Worm (Caenorhabditis elegans) whole organism, midembryonic: Measurements from ENCODE around the gene gly-20.

Experiments used
- flt-1 ChIP-seq: fragments of 200-800 bp; sonication (Bioruptor generic); IDR thresholded peaks from 2 replicates; pipeline ENCODE4 v1.3.6; 2022; ENCODE audit warnings: missing genetic modification characterization, missing compliant biosample characterization
- med-1 ChIP-seq: sonication (generic microtip); optimal IDR thresholded peaks from 2 replicates; lab custom pipeline; 2017; ENCODE audit warnings: missing genetic modification characterization, mild to moderate bottlenecking, missing compliant biosample characterization, antibody characterized with exemption, missing genetic modification reagents; ENCODE audit not compliant: insufficient read depth

DNA sequence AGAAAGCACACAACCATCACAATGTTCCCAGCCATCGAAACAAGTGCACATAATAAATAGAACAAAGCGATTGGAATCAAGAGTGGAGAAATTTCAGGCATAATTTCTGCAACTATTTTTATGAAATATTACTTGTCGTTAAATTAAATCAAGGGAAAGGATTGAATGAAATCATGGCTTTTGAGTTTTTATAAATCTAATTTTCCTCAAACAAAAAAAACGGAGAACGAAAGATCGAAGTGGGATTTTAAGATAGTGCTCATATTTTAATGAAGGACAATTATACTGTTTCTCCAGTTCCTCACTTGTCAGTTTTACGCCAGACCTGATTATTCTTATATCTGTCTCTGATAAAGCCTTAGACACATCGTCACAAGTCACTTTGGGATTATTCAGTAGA is 29.9 kb upstream of the gly-20 start, which contains the start of gene srsx-33:
- no peak for TF ChIP-seq flt-1
- no peak for TF ChIP-seq med-1 (GFP tag; lab: Kevin White, UChicago)
